Fruit fly (Drosophila melanogaster): ENCODE results near the gene Tmtc2.

Gene Tmtc2

dm6 chr2L:913850-914391, 8.7 kb upstream of the Tmtc2 start, which contains the start of gene GluRIIC:
Gene GluRIIC (plus strand): TSS chr2L:914086.
- TF ChIP-seq Myc (optimal IDR thresholded peaks at IDR 0.05) (no peak), psq (optimal IDR thresholded peaks at IDR 0.05) (no peak), insv (optimal IDR thresholded peaks at IDR 0.05) (no peak), Sin3A (optimal IDR thresholded peaks at IDR 0.05) (no peak), ttk (optimal IDR thresholded peaks at IDR 0.05) (no peak), h (optimal IDR thresholded peaks at IDR 0.05) (no peak)

- TF ChIP-seq Sin3A (optimal IDR thresholded peaks at IDR 0.05), result no peak
- no peak for TF ChIP-seq psq (optimal IDR thresholded peaks at IDR 0.05)
- no peak for TF ChIP-seq Myc (optimal IDR thresholded peaks at IDR 0.05)
- TF ChIP-seq ttk (optimal IDR thresholded peaks at IDR 0.05), result no peak
- TF ChIP-seq insv (optimal IDR thresholded peaks at IDR 0.05), result no peak
- no peak for TF ChIP-seq h (optimal IDR thresholded peaks at IDR 0.05)
Observed at dm6 chr2L:918738-919137, 3.9 kb upstream of the Tmtc2 start.

dm6 chr2L:936922-937321, 14.3 kb downstream of the Tmtc2 start:
- TF ChIP-seq insv (optimal IDR thresholded peaks at IDR 0.05) (no peak), psq (optimal IDR thresholded peaks at IDR 0.05) (no peak), Myc (optimal IDR thresholded peaks at IDR 0.05) (no peak)

dm6 chr2L:963863-964262, 41.3 kb downstream of the Tmtc2 start:
- TF ChIP-seq psq (optimal IDR thresholded peaks at IDR 0.05) (no peak), ttk (optimal IDR thresholded peaks at IDR 0.05) (no peak), h (optimal IDR thresholded peaks at IDR 0.05) (no peak), insv (optimal IDR thresholded peaks at IDR 0.05) (no peak), Myc (optimal IDR thresholded peaks at IDR 0.05) (no peak), Sin3A (optimal IDR thresholded peaks at IDR 0.05) (no peak)

- TF ChIP-seq psq (optimal IDR thresholded peaks at IDR 0.05) (no peak), h (optimal IDR thresholded peaks at IDR 0.05) (no peak), Sin3A (optimal IDR thresholded peaks at IDR 0.05) (no peak), insv (optimal IDR thresholded peaks at IDR 0.05) (no peak), ttk (optimal IDR thresholded peaks at IDR 0.05) (no peak), Myc (optimal IDR thresholded peaks at IDR 0.05) (no peak)
Observed at dm6 chr2L:974105-974504, 51.5 kb downstream of the Tmtc2 start.

- TF ChIP-seq insv (optimal IDR thresholded peaks at IDR 0.05), result no peak
- TF ChIP-seq Sin3A (optimal IDR thresholded peaks at IDR 0.05), result no peak
- no peak for TF ChIP-seq psq (optimal IDR thresholded peaks at IDR 0.05)
- no peak for TF ChIP-seq h (optimal IDR thresholded peaks at IDR 0.05)
- no peak for TF ChIP-seq Myc (optimal IDR thresholded peaks at IDR 0.05)
- no peak for TF ChIP-seq ttk (optimal IDR thresholded peaks at IDR 0.05)
Observed at dm6 chr2L:1006516-1006915, 83.9 kb downstream of the Tmtc2 start.

dm6 chr2L:1007142-1007839, 84.7 kb downstream of the Tmtc2 start:
- no peak for TF ChIP-seq h (optimal IDR thresholded peaks at IDR 0.05)
- no peak for TF ChIP-seq ttk (optimal IDR thresholded peaks at IDR 0.05)

Data from Kc167 (cell line).